Worm (Caenorhabditis elegans): ENCODE data around the gene C01B10.7.
"Not testable (repeated sequence)": the region's sequence is repeated elsewhere in the genome, so short reads cannot be mapped to it uniquely, and the experiment has no call there.

The C01B10.7 gene

DNA sequence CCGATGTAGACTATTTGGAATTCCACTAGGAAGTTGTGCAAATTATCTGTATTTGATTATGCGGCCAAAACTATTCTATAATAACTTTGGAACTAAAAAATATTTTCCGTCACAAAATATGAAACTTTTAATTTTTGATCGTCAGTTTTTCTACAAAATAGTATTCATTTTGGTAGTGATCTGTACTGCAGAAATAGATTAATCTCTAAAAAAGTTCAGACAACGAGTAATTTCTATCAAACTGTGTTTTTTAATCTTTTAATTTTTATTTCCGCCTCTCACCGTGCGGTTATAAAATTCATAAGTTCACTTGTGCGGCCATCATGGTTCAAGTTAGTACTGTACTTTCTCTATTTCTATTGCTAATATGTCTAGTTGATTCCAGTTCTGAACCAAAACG lies at the start of gene C01B10.7:
TSS of gene C01B10.7 (plus strand) at position 301 of the 400 bp plus-strand sequence.
- no peak for TF ChIP-seq crh-2 (tag; optimal IDR thresholded peaks at IDR 0.05)

DNA sequence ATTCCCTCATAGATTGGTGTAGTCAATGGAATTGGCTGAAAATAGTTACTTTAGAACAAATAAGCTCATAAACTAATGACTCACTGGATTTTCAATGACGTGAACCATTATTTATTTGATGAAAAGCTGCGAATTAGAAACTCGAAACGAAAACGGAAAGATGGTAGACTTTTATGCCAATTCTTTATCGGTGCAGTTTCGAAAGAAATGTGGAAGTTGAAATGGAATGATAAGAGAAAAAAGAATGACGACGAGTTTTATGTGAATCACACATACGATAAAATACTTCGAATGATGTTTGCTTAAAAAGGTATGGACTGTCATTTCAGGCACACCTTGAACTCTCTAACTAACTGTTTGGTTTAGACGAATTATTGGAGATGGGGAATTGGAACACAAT lies 48.3 kb upstream of the C01B10.7 start, which contains the start of the genes lec-11 and irld-7:
TSS of gene lec-11 (minus strand) at position 126 of the 400 bp plus-strand sequence.
TSS of gene irld-7 (plus strand) at position 332 of the 400 bp plus-strand sequence.
- TF ChIP-seq lsy-2 (tag; optimal IDR thresholded peaks at IDR 0.05): no peak
- TF ChIP-seq mdl-1 (tag; optimal IDR thresholded peaks at IDR 0.05): no peak
- TF ChIP-seq lin-11 (tag; optimal IDR thresholded peaks at IDR 0.05): no peak
- peak; percentile 93 for TF ChIP-seq fos-1 (tag; optimal IDR thresholded peaks at IDR 0.05)
- TF ChIP-seq sma-9 (GFP tag; optimal IDR thresholded peaks at IDR 0.05): peak; percentile 25
- TF ChIP-seq sma-9 (tag; optimal IDR thresholded peaks at IDR 0.05): no peak
- no peak for TF ChIP-seq crh-2 (tag; optimal IDR thresholded peaks at IDR 0.05)
- no peak for TF ChIP-seq ZK546.5 (tag; optimal IDR thresholded peaks at IDR 0.05)
- no peak for TF ChIP-seq ceh-82 (tag; optimal IDR thresholded peaks at IDR 0.05)
- no peak for TF ChIP-seq nhr-129 (tag; optimal IDR thresholded peaks at IDR 0.05)

- TF ChIP-seq nhr-12 (tag; optimal IDR thresholded peaks at IDR 0.05); sma-9 (GFP tag; optimal IDR thresholded peaks at IDR 0.05); sma-9 (tag; optimal IDR thresholded peaks at IDR 0.05); lsy-2 (tag; optimal IDR thresholded peaks at IDR 0.05): not testable (repeated sequence)
These were observed 47.2 kb upstream of the C01B10.7 start, which contains the start of the genes nspb-1 and nspb-2 for ce11 chrIV:6591010-6591746. Gene nspb-1 (minus strand): TSS chrIV:6591110. Gene nspb-2 (plus strand): TSS chrIV:6591696.

ce11 chrIV:6594871-6595270 lies 43.5 kb upstream of the C01B10.7 start, which contains the start of gene nspb-3:
Gene nspb-3 (minus strand): TSS chrIV:6594971.
- not testable (repeated sequence) for TF ChIP-seq Y55F3AM.14 (GFP tag; optimal IDR thresholded peaks at IDR 0.05); elt-1 (tag; optimal IDR thresholded peaks at IDR 0.05); ceh-82 (tag; optimal IDR thresholded peaks at IDR 0.05)

ce11 chrIV:6595912-6596311 lies 42.4 kb upstream of the C01B10.7 start, which contains the start of gene F38A5.22:
Gene F38A5.22 (minus strand): TSS chrIV:6595940.
- no peak for TF ChIP-seq nhr-10 (tag; optimal IDR thresholded peaks at IDR 0.05)
- TF ChIP-seq snpc-4 (tag; optimal IDR thresholded peaks at IDR 0.05): no peak
- TF ChIP-seq ztf-11 (tag; optimal IDR thresholded peaks at IDR 0.05): no peak
- TF ChIP-seq zag-1 (tag; optimal IDR thresholded peaks at IDR 0.05): no peak
- TF ChIP-seq sma-9 (GFP tag; optimal IDR thresholded peaks at IDR 0.05): no peak
- no peak for TF ChIP-seq sma-9 (tag; optimal IDR thresholded peaks at IDR 0.05)
- TF ChIP-seq unc-55 (GFP tag; optimal IDR thresholded peaks at IDR 0.05): no peak
- no peak for TF ChIP-seq ama-1 (optimal IDR thresholded peaks at IDR 0.05)
- no peak for TF ChIP-seq alr-1 (tag; optimal IDR thresholded peaks at IDR 0.05)
- no peak for TF ChIP-seq nhr-12 (tag; optimal IDR thresholded peaks at IDR 0.05)
- no peak for TF ChIP-seq nhr-77 (tag; optimal IDR thresholded peaks at IDR 0.05)
- no peak for TF ChIP-seq elt-3 (tag; optimal IDR thresholded peaks at IDR 0.05)
- no peak for TF ChIP-seq C34F6.9 (tag; optimal IDR thresholded peaks at IDR 0.05)

- TF ChIP-seq nhr-12 (tag; optimal IDR thresholded peaks at IDR 0.05) (no peak), skn-1 (tag; optimal IDR thresholded peaks at IDR 0.05) (no peak), nhr-23 (tag; optimal IDR thresholded peaks at IDR 0.05) (no peak)
These were observed 41.1 kb upstream of the C01B10.7 start, which contains the start of gene F38A5.6 for ce11 chrIV:6597298-6597697. Gene F38A5.6 (minus strand): TSS chrIV:6597398.

DNA sequence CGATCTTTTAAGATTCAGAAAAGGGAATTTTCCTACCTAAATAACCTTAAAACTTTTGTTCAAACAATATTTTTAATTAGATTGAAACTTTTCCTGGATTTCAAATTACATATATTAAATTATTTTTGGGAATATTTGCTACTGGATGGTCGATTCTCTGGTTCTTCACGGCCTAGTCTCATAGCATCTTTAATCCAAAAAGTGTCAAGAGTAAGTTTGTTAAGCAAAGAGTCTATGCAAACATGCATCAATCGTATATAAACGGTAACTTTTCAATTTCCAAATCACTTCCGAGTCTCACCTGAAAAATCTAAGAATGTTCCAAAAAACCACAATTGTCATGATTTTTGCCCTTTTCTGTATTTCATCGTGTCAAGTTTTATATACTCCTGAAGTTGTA lies 40.4 kb upstream of the C01B10.7 start, which contains the start of gene nspb-4:
TSS of gene nspb-4 (plus strand) at position 301 of the 400 bp plus-strand sequence.
- TF ChIP-seq nhr-6 (tag; optimal IDR thresholded peaks at IDR 0.05); blmp-1 (tag; optimal IDR thresholded peaks at IDR 0.05; ENCODE audit: insufficient read depth); F13H6.1 (tag; optimal IDR thresholded peaks at IDR 0.05): not testable (repeated sequence)

Data from whole organism, L2 larva.